Fruit fly (Drosophila melanogaster) whole organism, adult: ENCODE data around the gene Srp68.

Experiments used
- CG11617 ChIP-seq: fragments of 200-800 bp; sonication (Bioruptor generic); optimal IDR thresholded peaks from 2 replicates; lab custom pipeline; 2017; ENCODE audit warnings: mild to moderate bottlenecking, missing biosample characterization, missing genetic modification reagents, missing genetic modification characterization
- CG12768 ChIP-seq: fragments of 200-800 bp; sonication (Bioruptor generic); optimal IDR thresholded peaks from 2 replicates; lab custom pipeline; 2017; ENCODE audit warnings: missing biosample characterization, missing genetic modification characterization, mild to moderate bottlenecking, moderate library complexity, missing genetic modification reagents
- CG14711 ChIP-seq: fragments of 200-800 bp; sonication (Bioruptor generic); optimal IDR thresholded peaks from 2 replicates; lab custom pipeline; 2018; ENCODE audit warnings: missing biosample characterization, mild to moderate bottlenecking, missing genetic modification characterization, moderate library complexity
- CG1620 ChIP-seq: fragments of 200-800 bp; sonication (Bioruptor generic); optimal IDR thresholded peaks from 2 replicates; lab custom pipeline; 2016; ENCODE audit warnings: missing biosample characterization, missing genetic modification characterization
- CG33017 ChIP-seq: fragments of 200-800 bp; sonication (Bioruptor generic); optimal IDR thresholded peaks from 2 replicates; lab custom pipeline; 2018; ENCODE audit warnings: missing biosample characterization, mild to moderate bottlenecking, missing genetic modification characterization, moderate library complexity
- CG5204 ChIP-seq: fragments of 200-800 bp; sonication (Bioruptor generic); optimal IDR thresholded peaks from 2 replicates; lab custom pipeline; 2016; ENCODE audit warnings: missing biosample characterization, missing genetic modification characterization
- CG7045 ChIP-seq: fragments of 200-800 bp; sonication (Bioruptor generic); optimal IDR thresholded peaks from 2 replicates; lab custom pipeline; 2017; ENCODE audit warnings: missing biosample characterization, mild to moderate bottlenecking, missing genetic modification characterization
- CG7101 ChIP-seq: fragments of 200-800 bp; sonication (Bioruptor generic); optimal IDR thresholded peaks from 2 replicates; lab custom pipeline; 2018; ENCODE audit warnings: missing biosample characterization, mild to moderate bottlenecking, missing genetic modification characterization, moderate library complexity
- Clk ChIP-seq: fragments of 200-800 bp; sonication (Bioruptor generic); optimal IDR thresholded peaks from 2 replicates; lab custom pipeline; 2017; ENCODE audit warnings: missing biosample characterization, missing genetic modification characterization
- Crg-1 ChIP-seq: fragments of 200-800 bp; sonication (Bioruptor generic); optimal IDR thresholded peaks from 2 replicates; lab custom pipeline; 2016; ENCODE audit warnings: missing biosample characterization, missing genetic modification characterization
- Hr96 ChIP-seq: fragments of 200-800 bp; sonication (Bioruptor generic); optimal IDR thresholded peaks from 2 replicates; lab custom pipeline; 2016; ENCODE audit warnings: missing biosample characterization, missing genetic modification characterization
- Mnt ChIP-seq: fragments of 200-800 bp; sonication (Bioruptor generic); optimal IDR thresholded peaks from 2 replicates; lab custom pipeline; 2016; ENCODE audit warnings: missing biosample characterization, mild to moderate bottlenecking, missing genetic modification characterization
- bab1 ChIP-seq: fragments of 200-800 bp; sonication (Bioruptor generic); optimal IDR thresholded peaks from 3 replicates; lab custom pipeline; 2019; ENCODE audit warnings: missing biosample characterization, mild to moderate bottlenecking, missing genetic modification characterization, moderate library complexity
- cic ChIP-seq: fragments of 200-800 bp; sonication (Bioruptor generic); optimal IDR thresholded peaks from 2 replicates; lab custom pipeline; 2017; ENCODE audit warnings: missing biosample characterization, mild to moderate bottlenecking, missing genetic modification characterization, moderate library complexity
- cnc ChIP-seq, 2 experiments: fragments of >200 bp; optimal IDR thresholded peaks; 2 replicates each; lab custom pipeline; 2017
- kay ChIP-seq: fragments of 200-800 bp; sonication (Bioruptor generic); peaks from one replicate; lab custom pipeline; 2016; ENCODE audit warnings: missing biosample characterization, missing genetic modification characterization, borderline replicate concordance
- ovo ChIP-seq: fragments of 200-800 bp; sonication (Bioruptor generic); optimal IDR thresholded peaks from 2 replicates; lab custom pipeline; 2016; ENCODE audit warnings: missing biosample characterization, missing genetic modification characterization
- pad ChIP-seq: fragments of 200-800 bp; sonication (Bioruptor generic); optimal IDR thresholded peaks from 3 replicates; lab custom pipeline; 2017; ENCODE audit warnings: missing biosample characterization, missing genetic modification characterization, mild to moderate bottlenecking, moderate library complexity, missing genetic modification reagents
- tj ChIP-seq: fragments of 200-800 bp; sonication (Bioruptor generic); optimal IDR thresholded peaks from 3 replicates; lab custom pipeline; 2017; ENCODE audit warnings: missing biosample characterization, mild to moderate bottlenecking, missing genetic modification characterization, moderate library complexity
- toe ChIP-seq: fragments of 200-800 bp; sonication (Bioruptor generic); optimal IDR thresholded peaks from 2 replicates; lab custom pipeline; 2016; ENCODE audit warnings: missing biosample characterization, missing genetic modification characterization

Srp68 gene

DNA sequence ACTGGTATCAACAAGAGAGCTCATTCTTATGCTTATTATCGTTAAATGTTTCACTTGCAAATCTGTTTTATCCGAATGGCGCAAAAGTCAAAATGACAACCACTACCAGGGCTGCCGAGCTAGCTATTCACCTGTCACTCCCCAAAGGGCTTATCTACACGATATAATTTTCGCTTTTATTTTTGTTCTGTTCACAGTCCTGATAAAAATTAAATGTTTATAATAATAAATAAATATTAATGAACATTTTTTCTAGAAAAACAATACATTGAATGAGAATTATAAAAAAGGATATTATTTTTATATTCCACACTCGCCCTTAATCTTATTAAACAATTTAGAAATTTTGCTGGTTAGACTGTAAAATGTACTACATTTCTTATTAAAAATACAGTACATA, 34.9 kb downstream of the Srp68 start, which contains the start of gene CG5194:
Gene CG5194, minus strand, starts transcription at position 101 of the 400 bp plus-strand sequence.
- TF ChIP-seq tj (no peak), CG7101 (tag; lab: Kevin White, UChicago) (no peak), bab1 (no peak)

dm6 chr3L:9011485-9012389, 36.9 kb downstream of the Srp68 start:
- TF ChIP-seq CG33017 (tag; lab: Kevin White, UChicago): no peak
- TF ChIP-seq cic: no peak

DNA sequence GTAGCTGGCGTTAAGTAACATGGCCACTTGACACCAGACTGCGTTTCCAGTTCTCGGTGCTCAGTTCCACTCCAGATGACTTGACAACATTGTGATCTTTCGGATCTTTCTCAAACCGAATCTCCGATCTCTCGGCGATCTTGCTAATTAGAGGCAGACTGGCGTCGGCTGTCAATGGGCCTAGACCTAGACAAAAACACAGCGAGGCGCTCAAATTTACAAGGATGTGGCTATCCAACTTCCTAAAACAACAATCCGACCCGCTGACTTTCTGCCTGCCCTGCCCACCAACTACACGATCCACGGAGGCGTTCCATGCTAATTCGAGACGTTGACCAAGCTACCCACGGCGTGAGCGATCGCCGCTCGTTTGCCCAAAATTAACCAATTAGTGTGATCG, 38.9 kb downstream of the Srp68 start:
- TF ChIP-seq cnc (optimal IDR thresholded peaks at IDR 0.05; lab: Kevin White, UChicago) (no peak), CG7101 (tag; lab: Kevin White, UChicago) (no peak), kay (GFP tag; lab: Kevin White, UChicago) (no peak), CG11617 (GFP tag; lab: Kevin White, UChicago) (no peak), CG33017 (tag; lab: Kevin White, UChicago) (no peak), CG14711 (tag; lab: Kevin White, UChicago) (no peak), CG12768 (no peak), CG1620 (GFP tag; lab: Kevin White, UChicago) (no peak), CG5204 (GFP tag; lab: Kevin White, UChicago) (no peak), cic (no peak), ovo (GFP tag; lab: Kevin White, UChicago) (no peak), Mnt (no peak), toe (GFP tag; lab: Kevin White, UChicago) (no peak), CG7045 (GFP tag; lab: Kevin White, UChicago) (no peak), tj (no peak), Clk (GFP tag; lab: Kevin White, UChicago) (no peak), Hr96 (GFP tag; lab: Kevin White, UChicago) (no peak)

DNA sequence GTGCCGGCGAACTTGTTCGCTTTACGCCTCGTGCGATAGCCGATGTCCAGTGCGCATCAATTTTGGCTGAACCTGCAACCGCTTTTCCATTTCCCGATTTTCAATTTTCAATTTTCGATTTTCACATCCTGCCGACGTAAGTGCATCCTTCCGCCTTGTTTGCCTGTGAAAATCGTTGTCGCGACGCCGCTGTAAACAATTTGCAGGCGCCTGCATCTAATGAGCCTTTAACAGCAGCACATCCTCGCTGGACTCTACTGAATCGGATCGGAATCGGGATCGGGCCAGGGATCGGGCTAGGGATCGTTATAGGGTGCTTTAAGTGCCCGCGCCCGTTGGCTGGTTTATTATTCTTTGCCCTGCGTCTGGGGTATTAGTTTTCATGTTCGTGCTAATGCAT, 42.6 kb downstream of the Srp68 start:
- no peak for TF ChIP-seq CG7101 (tag; lab: Kevin White, UChicago)
- no peak for TF ChIP-seq pad (GFP tag; lab: Kevin White, UChicago)
- TF ChIP-seq Crg-1 (GFP tag; lab: Kevin White, UChicago): no peak
- TF ChIP-seq kay (GFP tag; lab: Kevin White, UChicago): no peak
- TF ChIP-seq CG5204 (GFP tag; lab: Kevin White, UChicago): no peak
- no peak for TF ChIP-seq cnc (optimal IDR thresholded peaks at IDR 0.05; lab: Kevin White, UChicago)
- no peak for TF ChIP-seq CG12768
- TF ChIP-seq Clk (GFP tag; lab: Kevin White, UChicago): no peak

DNA sequence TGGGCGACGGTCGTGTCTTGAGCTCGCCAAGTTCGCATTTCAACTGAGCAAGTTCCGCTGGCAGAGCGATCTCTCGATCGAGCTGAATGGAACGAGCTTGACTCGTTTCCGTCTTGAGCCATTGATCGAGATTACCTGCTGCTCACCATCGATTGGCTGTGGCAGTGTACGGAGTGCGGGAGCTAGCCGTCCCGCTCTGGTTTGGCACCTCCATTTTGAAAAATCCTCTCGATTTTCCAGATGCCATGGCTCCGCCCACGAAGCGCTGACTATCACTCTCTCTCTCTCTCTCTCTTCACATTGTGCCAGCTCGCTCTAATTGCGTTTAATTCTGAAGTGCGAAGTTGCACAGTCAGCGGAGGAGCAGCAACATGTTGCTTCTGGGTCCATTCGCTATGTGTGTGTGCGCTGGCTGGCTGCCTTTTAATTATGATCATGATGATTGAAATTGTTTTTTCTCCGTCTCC, 44.4 kb downstream of the Srp68 start, which contains the start of gene Doc2:
Gene Doc2, minus strand, starts transcription at position 51 of the 467 bp plus-strand sequence.
- TF ChIP-seq CG7045 (GFP tag; lab: Kevin White, UChicago) (no peak), CG12768 (no peak), pad (GFP tag; lab: Kevin White, UChicago) (no peak), Crg-1 (GFP tag; lab: Kevin White, UChicago) (no peak), toe (GFP tag; lab: Kevin White, UChicago) (no peak), kay (GFP tag; lab: Kevin White, UChicago) (no peak), cnc (optimal IDR thresholded peaks at IDR 0.05; lab: Kevin White, UChicago) (no peak), CG33017 (tag; lab: Kevin White, UChicago) (no peak), CG11617 (GFP tag; lab: Kevin White, UChicago) (no peak), bab1 (no peak), cic (no peak), Clk (GFP tag; lab: Kevin White, UChicago) (no peak), ovo (GFP tag; lab: Kevin White, UChicago) (no peak), tj (no peak), Mnt (no peak), Hr96 (GFP tag; lab: Kevin White, UChicago) (no peak), CG1620 (GFP tag; lab: Kevin White, UChicago) (no peak)

- TF ChIP-seq Clk (GFP tag; lab: Kevin White, UChicago): no peak
- no peak for TF ChIP-seq bab1
- no peak for TF ChIP-seq cic
- TF ChIP-seq kay (GFP tag; lab: Kevin White, UChicago): peak; percentile 54
These were observed 45.9 kb downstream of the Srp68 start for dm6 chr3L:9020436-9021370.
